Worm (Caenorhabditis elegans) whole organism, L3 larva: Measurements from ENCODE around the gene F54D8.6.

ENCODE experiments used
- ama-1 ChIP-seq: fragments of 150-350 bp; optimal IDR thresholded peaks from 2 replicates; lab custom pipeline; 2018
- ceh-28 ChIP-seq: fragments of 150-350 bp; optimal IDR thresholded peaks from 2 replicates; lab custom pipeline; 2014; ENCODE audit warnings: missing biosample characterization, missing genetic modification reagents, missing genetic modification characterization
- ceh-82 ChIP-seq: fragments of 150-350 bp; optimal IDR thresholded peaks from 2 replicates; lab custom pipeline; 2014; ENCODE audit warnings: missing biosample characterization, missing genetic modification characterization
- ceh-9 ChIP-seq: sonication (generic microtip); optimal IDR thresholded peaks from 2 replicates; lab custom pipeline; 2018; ENCODE audit warnings: missing biosample characterization, missing genetic modification characterization
- egl-27 ChIP-seq: sonication (generic microtip); optimal IDR thresholded peaks from 4 replicates; lab custom pipeline; 2017; ENCODE audit warnings: missing biosample characterization, missing genetic modification reagents, missing genetic modification characterization
- egl-5 ChIP-seq: fragments of 150-350 bp; optimal IDR thresholded peaks from 2 replicates; lab custom pipeline; 2017; ENCODE audit warnings: missing biosample characterization, missing genetic modification reagents, missing genetic modification characterization, inconsistent platforms
- elt-1 ChIP-seq: fragments of 150-350 bp; optimal IDR thresholded peaks from 2 replicates; lab custom pipeline; 2014; ENCODE audit warnings: missing biosample characterization, missing genetic modification characterization
- elt-2 ChIP-seq: sonication (generic microtip); optimal IDR thresholded peaks from 2 replicates; lab custom pipeline; 2016; ENCODE audit warnings: missing genetic modification reagents, mild to moderate bottlenecking, missing genetic modification characterization, missing compliant biosample characterization
- elt-3 ChIP-seq, 3 experiments: fragments of 150-350 bp in 1 of 3; sonication (generic microtip) in 2 of 3; optimal IDR thresholded peaks; 2 replicates in 2 of 3; 4 replicates in 1 of 3; lab custom pipeline; 2014 to 2017; ENCODE audit warnings: missing biosample characterization in 3 of 3, missing genetic modification characterization in 3 of 3
- eor-1 ChIP-seq, 2 experiments: fragments of 150-350 bp; optimal IDR thresholded peaks; 2 replicates each; lab custom pipeline; 2014 to 2018; ENCODE audit warnings: missing biosample characterization in 2 of 2, missing genetic modification characterization in 2 of 2
- fkh-10 ChIP-seq: sonication (generic microtip); optimal IDR thresholded peaks from 2 replicates; lab custom pipeline; 2017; ENCODE audit warnings: missing biosample characterization, missing genetic modification reagents, missing genetic modification characterization
- fkh-2 ChIP-seq: fragments of 150-350 bp; optimal IDR thresholded peaks from 2 replicates; lab custom pipeline; 2014; ENCODE audit warnings: missing biosample characterization, missing genetic modification reagents, missing genetic modification characterization
- hmg-11 ChIP-seq: sonication (generic microtip); optimal IDR thresholded peaks from 2 replicates; lab custom pipeline; 2016; ENCODE audit warnings: missing genetic modification characterization, missing compliant biosample characterization
- jun-1 ChIP-seq: fragments of 150-350 bp; optimal IDR thresholded peaks from 2 replicates; lab custom pipeline; 2014; ENCODE audit warnings: missing biosample characterization, missing genetic modification reagents, missing genetic modification characterization
- lin-15B ChIP-seq: fragments of 150-350 bp; optimal IDR thresholded peaks from 2 replicates; lab custom pipeline; 2014; ENCODE audit warnings: missing biosample characterization, missing genetic modification characterization
- lin-39 ChIP-seq: fragments of 150-350 bp; optimal IDR thresholded peaks from 2 replicates; lab custom pipeline; 2018; ENCODE audit warnings: missing biosample characterization, missing genetic modification reagents, missing genetic modification characterization
- lsy-12 ChIP-seq: sonication (generic microtip); optimal IDR thresholded peaks from 2 replicates; lab custom pipeline; 2016; ENCODE audit warnings: mild to moderate bottlenecking, missing genetic modification characterization, missing compliant biosample characterization
- mml-1 ChIP-seq: fragments of 150-350 bp; sonication (generic microtip); optimal IDR thresholded peaks from 3 replicates; lab custom pipeline; 2014; ENCODE audit warnings: missing biosample characterization, missing genetic modification characterization
- nfya-1 ChIP-seq: sonication (generic microtip); optimal IDR thresholded peaks from 2 replicates; lab custom pipeline; 2017; ENCODE audit warnings: missing genetic modification characterization, mild to moderate bottlenecking, missing compliant biosample characterization, antibody characterized with exemption, moderate library complexity; ENCODE audit not compliant: insufficient read depth
- nhr-11 ChIP-seq: fragments of 150-350 bp; optimal IDR thresholded peaks from 2 replicates; lab custom pipeline; 2014; ENCODE audit warnings: missing biosample characterization, missing genetic modification characterization
- nhr-12 ChIP-seq: fragments of 150-350 bp; optimal IDR thresholded peaks from 2 replicates; lab custom pipeline; 2014; ENCODE audit warnings: missing biosample characterization, missing genetic modification characterization
- nhr-237 ChIP-seq: fragments of 150-350 bp; optimal IDR thresholded peaks from 2 replicates; lab custom pipeline; 2014; ENCODE audit warnings: missing biosample characterization, missing genetic modification characterization
- nhr-25 ChIP-seq: sonication (generic microtip); optimal IDR thresholded peaks from 2 replicates; lab custom pipeline; 2017; ENCODE audit warnings: missing biosample characterization, missing genetic modification characterization
- nhr-28 ChIP-seq: fragments of 150-350 bp; optimal IDR thresholded peaks from 2 replicates; lab custom pipeline; 2014; ENCODE audit warnings: missing biosample characterization, missing genetic modification characterization
- nhr-43 ChIP-seq: sonication (generic microtip); optimal IDR thresholded peaks from 2 replicates; lab custom pipeline; 2016; ENCODE audit warnings: mild to moderate bottlenecking, missing genetic modification characterization, missing compliant biosample characterization; ENCODE audit not compliant: poor library complexity, severe bottlenecking
- nhr-67 ChIP-seq: fragments of 150-350 bp; optimal IDR thresholded peaks from 2 replicates; lab custom pipeline; 2014; ENCODE audit warnings: missing biosample characterization, missing genetic modification characterization
- nhr-76 ChIP-seq: fragments of 150-350 bp; sonication (generic microtip); optimal IDR thresholded peaks from 5 replicates; lab custom pipeline; 2014; ENCODE audit warnings: missing biosample characterization, missing genetic modification characterization
- nhr-77 ChIP-seq: fragments of 150-350 bp; optimal IDR thresholded peaks from 2 replicates; lab custom pipeline; 2014; ENCODE audit warnings: missing biosample characterization, missing genetic modification characterization
- pha-4 ChIP-seq: fragments of 150-350 bp; optimal IDR thresholded peaks from 2 replicates; lab custom pipeline; 2014; ENCODE audit warnings: missing biosample characterization, missing genetic modification reagents, missing genetic modification characterization
- pqm-1 ChIP-seq: fragments of 150-350 bp; optimal IDR thresholded peaks from 2 replicates; lab custom pipeline; 2017; ENCODE audit warnings: missing biosample characterization, missing genetic modification characterization, inconsistent platforms
- snpc-4 ChIP-seq: fragments of 150-350 bp; optimal IDR thresholded peaks from 2 replicates; lab custom pipeline; 2014; ENCODE audit warnings: missing biosample characterization, missing genetic modification characterization
- tbx-2 ChIP-seq: sonication (generic microtip); optimal IDR thresholded peaks from 2 replicates; lab custom pipeline; 2016; ENCODE audit warnings: mild to moderate bottlenecking, missing genetic modification characterization, missing compliant biosample characterization
- unc-62 ChIP-seq: fragments of 150-350 bp; sonication (generic microtip); optimal IDR thresholded peaks from 4 replicates; lab custom pipeline; 2014; ENCODE audit warnings: missing biosample characterization, missing genetic modification reagents, missing genetic modification characterization
- zag-1 ChIP-seq: fragments of 150-350 bp; optimal IDR thresholded peaks from 2 replicates; lab custom pipeline; 2014; ENCODE audit warnings: missing biosample characterization, missing genetic modification characterization
- ztf-4 ChIP-seq: fragments of 150-350 bp; optimal IDR thresholded peaks from 2 replicates; lab custom pipeline; 2014; ENCODE audit warnings: missing biosample characterization, missing genetic modification characterization

Gene F54D8.6

DNA sequence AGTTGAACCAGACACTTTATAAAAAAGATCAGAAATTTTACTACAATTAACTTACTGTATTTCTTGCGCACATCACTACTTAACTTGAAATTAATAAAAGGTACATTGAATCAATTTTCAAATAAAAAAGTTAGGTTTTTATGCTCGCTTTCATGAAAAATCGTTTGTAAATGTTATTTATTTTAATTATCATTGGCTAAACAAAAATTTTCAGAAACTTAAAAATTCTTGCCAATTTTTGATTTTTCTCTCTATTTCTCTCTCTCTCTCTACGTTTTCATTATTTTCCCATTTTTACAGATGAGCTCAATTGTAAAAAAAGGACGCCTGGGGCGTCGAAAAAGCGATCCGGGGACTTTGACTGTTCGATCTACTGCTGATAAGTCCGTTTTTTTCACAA lies 6.6 kb downstream of the F54D8.6 start, which contains the start of gene sax-2:
Gene sax-2 (plus strand): TSS at position 301 of the 400 bp plus-strand sequence.
- TF ChIP-seq nhr-25 (no peak), hmg-11 (tag; lab: Kevin White, UChicago) (no peak), egl-27 (tag; lab: Kevin White, UChicago) (no peak), tbx-2 (tag; lab: Kevin White, UChicago) (no peak), ceh-9 (tag; lab: Kevin White, UChicago) (no peak), nhr-11 (tag; lab: Kevin White, UChicago) (no peak), ceh-28 (tag; lab: Kevin White, UChicago) (no peak), pha-4 (tag; lab: Kevin White, UChicago) (no peak), elt-1 (no peak), pqm-1 (tag; lab: Kevin White, UChicago) (no peak)

DNA sequence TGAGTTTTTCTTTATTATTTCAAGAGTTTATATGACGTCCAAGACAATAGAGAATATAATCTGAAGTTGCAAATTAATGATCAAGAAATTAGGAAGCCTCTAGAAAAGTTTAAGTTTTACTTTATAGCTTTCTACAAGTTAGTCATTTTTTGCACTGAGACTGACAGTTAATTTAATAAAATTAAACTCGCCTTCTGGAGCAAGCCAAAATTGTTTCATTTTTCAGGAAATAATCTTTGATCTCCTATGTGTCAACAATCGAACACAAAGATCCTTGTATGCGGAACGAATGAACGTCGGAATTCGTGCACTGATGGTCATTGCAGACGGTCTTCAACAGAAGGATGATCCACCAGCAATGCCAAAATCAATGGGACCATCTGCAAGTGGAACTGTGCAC lies 9.6 kb downstream of the F54D8.6 start:
- TF ChIP-seq lin-15B (tag; lab: Kevin White, UChicago) (no peak), zag-1 (no peak), ama-1 (lab: Kevin White, UChicago) (no peak), fkh-10 (GFP tag; lab: Kevin White, UChicago) (no peak), lin-39 (no peak), mml-1 (tag; lab: Kevin White, UChicago) (no peak), nhr-237 (tag; lab: Kevin White, UChicago) (no peak), hmg-11 (tag; lab: Kevin White, UChicago) (no peak), eor-1 (tag; optimal IDR thresholded peaks at IDR 0.05; lab: Kevin White, UChicago) (no peak), jun-1 (tag; lab: Kevin White, UChicago) (no peak), egl-5 (tag; lab: Kevin White, UChicago) (no peak), ztf-4 (tag; lab: Kevin White, UChicago) (no peak), pha-4 (tag; lab: Kevin White, UChicago) (no peak), elt-1 (no peak)

DNA sequence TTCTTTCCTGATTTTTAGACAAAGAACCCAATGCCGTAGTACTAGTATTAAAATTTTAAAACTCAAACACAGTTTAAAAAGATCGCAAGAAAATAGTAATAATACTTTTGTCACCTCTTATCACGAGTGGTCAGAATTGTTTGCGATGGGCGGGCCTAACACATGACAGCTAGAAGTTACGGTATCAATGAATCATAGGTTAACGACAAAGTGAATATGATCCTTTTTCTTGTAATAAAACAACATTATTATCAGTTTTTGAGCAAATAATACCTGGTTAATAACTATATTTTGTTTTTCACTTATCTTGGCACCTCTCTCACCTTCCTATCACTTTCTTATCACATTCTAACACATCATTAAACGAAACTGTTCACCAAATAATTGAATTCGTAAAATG lies 10.2 kb downstream of the F54D8.6 start:
- TF ChIP-seq elt-1 (no peak), elt-2 (tag; lab: Kevin White, UChicago) (peak; percentile 65), pqm-1 (tag; lab: Kevin White, UChicago) (peak; percentile 55), mml-1 (tag; lab: Kevin White, UChicago) (no peak), fkh-2 (tag; lab: Kevin White, UChicago) (no peak), ceh-82 (tag; lab: Kevin White, UChicago) (no peak)

DNA sequence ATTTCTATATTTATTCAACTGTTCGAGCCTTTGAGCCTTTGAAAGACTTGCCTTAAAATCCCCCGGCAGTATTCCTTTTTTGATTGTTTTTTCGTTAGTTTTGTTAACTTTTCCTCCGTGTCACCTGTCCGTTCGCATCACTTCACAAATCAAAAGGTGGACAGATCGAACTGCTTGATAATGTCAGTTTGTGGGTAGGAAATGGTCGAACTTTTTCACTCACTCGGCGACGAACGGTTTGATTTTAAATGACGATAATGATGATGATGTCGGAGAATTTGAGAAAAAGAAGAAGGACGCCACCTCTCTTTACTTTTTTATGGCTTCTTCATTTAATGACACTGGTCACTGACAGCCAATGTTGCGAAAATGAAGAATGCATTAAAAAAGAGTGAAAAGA lies 16.3 kb downstream of the F54D8.6 start:
- no peak for TF ChIP-seq nhr-76
- TF ChIP-seq eor-1 (tag; optimal IDR thresholded peaks at IDR 0.05; lab: Kevin White, UChicago), result no peak
- TF ChIP-seq lin-15B (tag; lab: Kevin White, UChicago), result no peak
- TF ChIP-seq nhr-28 (tag; lab: Kevin White, UChicago), result no peak
- no peak for TF ChIP-seq ceh-28 (tag; lab: Kevin White, UChicago)
- TF ChIP-seq zag-1, result no peak
- no peak for TF ChIP-seq nhr-77
- TF ChIP-seq fkh-10 (GFP tag; lab: Kevin White, UChicago), result no peak
- TF ChIP-seq nhr-25, result peak; percentile 39
- no peak for TF ChIP-seq elt-3 (tag; optimal IDR thresholded peaks at IDR 0.05; lab: Kevin White, UChicago)
- peak; percentile 63 for TF ChIP-seq elt-1
- TF ChIP-seq pha-4 (tag; lab: Kevin White, UChicago), result no peak
- TF ChIP-seq snpc-4 (tag; lab: Kevin White, UChicago), result no peak
- TF ChIP-seq lsy-12 (tag; lab: Kevin White, UChicago), result no peak
- TF ChIP-seq egl-27 (tag; lab: Kevin White, UChicago), result no peak
- TF ChIP-seq ceh-9 (tag; lab: Kevin White, UChicago), result no peak
- no peak for TF ChIP-seq nfya-1
- no peak for TF ChIP-seq nhr-67
- no peak for TF ChIP-seq tbx-2 (tag; lab: Kevin White, UChicago)
- no peak for TF ChIP-seq nhr-12 (tag; lab: Kevin White, UChicago)
- TF ChIP-seq nhr-43 (tag; lab: Kevin White, UChicago), result no peak
- peak; percentile 40 for TF ChIP-seq unc-62 (GFP tag; lab: Kevin White, UChicago)
